Fruit fly (Drosophila melanogaster) whole organism, larva: Measurements from ENCODE around the gene CG42747.

Source experiments
- noc ChIP-seq: fragments of 200-800 bp; sonication (Bioruptor generic); optimal IDR thresholded peaks from 3 replicates; lab custom pipeline; 2019; ENCODE audit warnings: missing biosample characterization, mild to moderate bottlenecking, missing genetic modification characterization, moderate library complexity

The CG42747 gene

dm6 chr3L:6400062-6400750 is at the start of gene CG42747:
Gene CG42747 (plus strand): TSS chr3L:6400590.
- no peak for TF ChIP-seq noc (tag; lab: Kevin White, UChicago)

dm6 chr3L:6352232-6352631 is 48.2 kb upstream of the CG42747 start, which contains the start of gene CG13300:
Gene CG13300 (minus strand): TSS chr3L:6352390.
- TF ChIP-seq noc (tag; lab: Kevin White, UChicago), result no peak

- TF ChIP-seq noc (tag; lab: Kevin White, UChicago), result no peak
Measured at dm6 chr3L:6355032-6355431, 45.4 kb upstream of the CG42747 start.

- no peak for TF ChIP-seq noc (tag; lab: Kevin White, UChicago)
Measured at dm6 chr3L:6357152-6357551, 43.2 kb upstream of the CG42747 start.

dm6 chr3L:6358501-6358900 is 41.9 kb upstream of the CG42747 start:
- no peak for TF ChIP-seq noc (tag; lab: Kevin White, UChicago)

dm6 chr3L:6359205-6359604 is 41.2 kb upstream of the CG42747 start:
- no peak for TF ChIP-seq noc (tag; lab: Kevin White, UChicago)

- TF ChIP-seq noc (tag; lab: Kevin White, UChicago), result no peak
Measured at dm6 chr3L:6363626-6364025, 36.8 kb upstream of the CG42747 start.

- no peak for TF ChIP-seq noc (tag; lab: Kevin White, UChicago)
Measured at dm6 chr3L:6364217-6364616, 36.2 kb upstream of the CG42747 start.

dm6 chr3L:6366629-6367028 is 33.8 kb upstream of the CG42747 start:
- TF ChIP-seq noc (tag; lab: Kevin White, UChicago), result no peak

- TF ChIP-seq noc (tag; lab: Kevin White, UChicago), result no peak
Measured at dm6 chr3L:6369638-6370195, 30.7 kb upstream of the CG42747 start.

- TF ChIP-seq noc (tag; lab: Kevin White, UChicago), result no peak
Measured at dm6 chr3L:6371406-6371805, 29.0 kb upstream of the CG42747 start.

dm6 chr3L:6387754-6388153 is 12.6 kb upstream of the CG42747 start:
- TF ChIP-seq noc (tag; lab: Kevin White, UChicago), result no peak

- TF ChIP-seq noc (tag; lab: Kevin White, UChicago), result no peak
Measured at dm6 chr3L:6391354-6391753, 9.0 kb upstream of the CG42747 start.

dm6 chr3L:6392443-6392842 is 7.9 kb upstream of the CG42747 start:
- no peak for TF ChIP-seq noc (tag; lab: Kevin White, UChicago)

dm6 chr3L:6395907-6396306 is 4.5 kb upstream of the CG42747 start:
- no peak for TF ChIP-seq noc (tag; lab: Kevin White, UChicago)

dm6 chr3L:6397835-6398234 is 2.6 kb upstream of the CG42747 start:
- no peak for TF ChIP-seq noc (tag; lab: Kevin White, UChicago)

- TF ChIP-seq noc (tag; lab: Kevin White, UChicago), result no peak
Measured at dm6 chr3L:6404104-6404503, 3.7 kb downstream of the CG42747 start.
